Worm (Caenorhabditis elegans) whole organism, midembryonic: ENCODE results near the gene spp-7.

Source experiments
- cog-1 ChIP-seq: sonication (generic microtip); optimal IDR thresholded peaks from 2 replicates; lab custom pipeline; 2016; ENCODE audit warnings: missing genetic modification characterization, missing compliant biosample characterization
- flt-1 ChIP-seq: fragments of 200-800 bp; sonication (Bioruptor generic); IDR thresholded peaks from 2 replicates; pipeline ENCODE4 v1.3.6; 2022; ENCODE audit warnings: missing genetic modification characterization, missing compliant biosample characterization
- klf-2 ChIP-seq: fragments of 200-800 bp; sonication (Bioruptor generic); conservative IDR thresholded peaks from 2 replicates; pipeline ENCODE4 v1.3.6; 2022; ENCODE audit warnings: missing genetic modification reagents, missing genetic modification characterization, missing compliant biosample characterization
- med-1 ChIP-seq: sonication (generic microtip); optimal IDR thresholded peaks from 2 replicates; lab custom pipeline; 2017; ENCODE audit warnings: missing genetic modification characterization, mild to moderate bottlenecking, missing compliant biosample characterization, antibody characterized with exemption, missing genetic modification reagents; ENCODE audit not compliant: insufficient read depth
- ref-1 ChIP-seq: fragments of 200-800 bp; sonication (Bioruptor generic); conservative IDR thresholded peaks from 2 replicates; pipeline ENCODE4 v1.3.6; 2022; ENCODE audit warnings: missing genetic modification reagents, missing genetic modification characterization, missing compliant biosample characterization
- tab-1 ChIP-seq: fragments of 200-800 bp; sonication (Bioruptor generic); IDR thresholded peaks from 2 replicates; pipeline ENCODE4 v1.3.6; 2022; ENCODE audit warnings: missing genetic modification characterization, missing compliant biosample characterization
- ztf-23 ChIP-seq: fragments of 200-800 bp; sonication (Bioruptor generic); IDR thresholded peaks from 2 replicates; pipeline ENCODE4 v1.3.6; 2022; ENCODE audit warnings: missing genetic modification reagents, missing genetic modification characterization, missing compliant biosample characterization
- ztf-29 ChIP-seq: fragments of 200-800 bp; sonication (Bioruptor generic); IDR thresholded peaks from 2 replicates; pipeline ENCODE4 v1.3.6; 2022; ENCODE audit warnings: missing genetic modification reagents, missing genetic modification characterization, missing compliant biosample characterization

DNA sequence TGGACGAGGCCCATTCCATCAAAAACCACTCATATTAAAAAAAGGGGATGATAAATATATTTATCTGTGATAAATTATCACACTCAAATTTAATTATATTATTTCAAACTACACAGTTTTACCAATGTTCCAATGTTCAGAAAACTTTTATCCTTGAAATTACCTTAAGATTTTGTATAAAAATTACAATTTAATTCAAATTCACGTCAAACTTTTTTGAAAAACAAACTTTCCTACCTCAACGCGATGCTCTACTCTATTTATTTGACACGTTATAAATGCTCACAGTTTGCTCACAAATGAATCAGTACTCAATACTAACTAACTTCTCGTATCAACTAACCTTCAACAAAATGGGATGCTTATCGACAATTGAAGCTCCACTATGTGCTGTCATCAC, 33.0 kb downstream of the spp-7 start, which contains the start of gene F41H10.1:
- no peak for TF ChIP-seq flt-1 (GFP tag; lab: Robert Waterston, UW)
- TF ChIP-seq klf-2: no peak
- TF ChIP-seq ztf-23 (GFP tag; lab: Robert Waterston, UW): no peak
- no peak for TF ChIP-seq tab-1 (GFP tag; lab: Robert Waterston, UW)
- no peak for TF ChIP-seq cog-1 (tag; lab: Kevin White, UChicago)
- TF ChIP-seq ztf-29 (GFP tag; lab: Robert Waterston, UW): no peak
- TF ChIP-seq med-1 (GFP tag; lab: Kevin White, UChicago): no peak
- TF ChIP-seq ref-1 (GFP tag; lab: Robert Waterston, UW): no peak
